Fruit fly (Drosophila melanogaster) whole organism, embryonic: Measurements from ENCODE around the gene Ugt303B2.

Source experiments
- CG13894 ChIP-seq: fragments of 200-800 bp; sonication (Bioruptor generic); optimal IDR thresholded peaks from 3 replicates; lab custom pipeline; 2018; ENCODE audit warnings: missing biosample characterization, mild to moderate bottlenecking, missing genetic modification characterization, moderate library complexity
- CG2875 ChIP-seq: fragments of 200-800 bp; sonication (Bioruptor generic); optimal IDR thresholded peaks from 2 replicates; lab custom pipeline; 2017; ENCODE audit warnings: missing biosample characterization, mild to moderate bottlenecking, missing genetic modification characterization, missing genetic modification reagents
- Camta ChIP-seq: fragments of 200-800 bp; sonication (Bioruptor generic); optimal IDR thresholded peaks from 2 replicates; lab custom pipeline; 2016; ENCODE audit warnings: missing biosample characterization, missing genetic modification characterization
- Rx ChIP-seq: fragments of 200-800 bp; sonication (Bioruptor generic); IDR thresholded peaks from 2 replicates; pipeline ENCODE4 v1.3.6; 2022; ENCODE audit warnings: missing biosample characterization, missing genetic modification characterization
- Sry-β ChIP-seq: fragments of 200-800 bp; sonication (Bioruptor generic); optimal IDR thresholded peaks from 2 replicates; lab custom pipeline; 2018; ENCODE audit warnings: missing biosample characterization, mild to moderate bottlenecking, missing genetic modification characterization, moderate library complexity
- bcd ChIP-seq: fragments of 200-800 bp; sonication (Bioruptor generic); optimal IDR thresholded peaks from 2 replicates; lab custom pipeline; 2017; ENCODE audit warnings: missing biosample characterization, mild to moderate bottlenecking, missing genetic modification characterization
- chinmo ChIP-seq: fragments of 200-800 bp; sonication (Bioruptor generic); IDR thresholded peaks from 4 replicates; pipeline ENCODE4 v1.3.6; 2022; ENCODE audit warnings: missing biosample characterization, missing genetic modification characterization; ENCODE audit not compliant: partially characterized antibody
- dmrt99B ChIP-seq: fragments of 200-800 bp; sonication (Bioruptor generic); optimal IDR thresholded peaks from 2 replicates; lab custom pipeline; 2018; ENCODE audit warnings: missing biosample characterization, mild to moderate bottlenecking, missing genetic modification characterization, moderate library complexity
- pan ChIP-seq, 4 experiments: fragments of >200 bp in 3 of 4; fragments of 200-800 bp in 1 of 4; sonication (Bioruptor generic) in 1 of 4; optimal IDR thresholded peaks in 3 of 4; IDR thresholded peaks in 1 of 4; 2 replicates each; pipeline versions ENCODE4 v1.3.6 to Lab custom; 2017 to 2022; ENCODE audit warnings: missing biosample characterization in 2 of 4, missing genetic modification characterization in 2 of 4, mixed read lengths in 1 of 4
- wdn ChIP-seq: fragments of 200-800 bp; sonication (Bioruptor generic); IDR thresholded peaks from 2 replicates; pipeline ENCODE4 v1.3.6; 2022; ENCODE audit warnings: missing biosample characterization, missing genetic modification characterization
- wor ChIP-seq: fragments of 200-800 bp; sonication (Bioruptor generic); IDR thresholded peaks from 2 replicates; pipeline ENCODE4 v1.3.6; 2022; ENCODE audit warnings: missing biosample characterization, missing genetic modification characterization

DNA sequence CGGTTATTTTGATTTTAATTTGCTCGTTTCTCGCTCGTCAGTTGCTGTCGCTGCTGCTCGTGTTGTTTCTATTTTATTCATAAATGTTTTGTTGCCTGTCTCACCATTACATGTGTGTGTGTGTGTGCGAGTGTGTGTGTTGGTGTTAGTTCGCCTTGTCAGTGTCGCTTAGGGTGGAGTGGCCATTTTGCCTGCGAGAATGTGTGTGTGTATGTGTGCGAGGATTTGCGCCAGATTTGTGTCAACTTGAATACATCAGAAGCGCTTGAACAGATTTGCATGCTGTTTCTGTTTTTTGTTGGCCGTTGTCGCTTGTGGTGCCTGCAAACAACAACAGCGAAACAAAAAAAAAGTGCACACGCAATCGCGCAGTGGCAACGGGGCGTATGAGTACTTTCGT is 30.5 kb upstream of the Ugt303B2 start:
- TF ChIP-seq pan (optimal IDR thresholded peaks at IDR 0.05; lab: Kevin White, UChicago) (no peak), pan (GFP tag; optimal IDR thresholded peaks at IDR 0.05 in 1 of 2, IDR thresholded peaks at IDR 0.05 in 1 of 2) (no peak), Sry-β (GFP tag; lab: Kevin White, UChicago) (no peak), wor (GFP tag; lab: Robert Waterston, UW) (no peak), bcd (GFP tag; lab: Kevin White, UChicago) (no peak), CG13894 (tag; lab: Kevin White, UChicago) (no peak), Rx (GFP tag; lab: Robert Waterston, UW) (no peak), chinmo (GFP tag; lab: Robert Waterston, UW) (no peak), wdn (GFP tag; lab: Robert Waterston, UW) (no peak), Camta (GFP tag; lab: Kevin White, UChicago) (no peak), CG2875 (no peak), dmrt99B (tag; lab: Kevin White, UChicago) (no peak)
